Fruit fly (Drosophila melanogaster) whole organism, adult: Measurements from ENCODE around the gene CG9682.

Source experiments
- CG11617 ChIP-seq: fragments of 200-800 bp; sonication (Bioruptor generic); optimal IDR thresholded peaks from 2 replicates; lab custom pipeline; 2017; ENCODE audit warnings: mild to moderate bottlenecking, missing biosample characterization, missing genetic modification reagents, missing genetic modification characterization
- CG14711 ChIP-seq: fragments of 200-800 bp; sonication (Bioruptor generic); optimal IDR thresholded peaks from 2 replicates; lab custom pipeline; 2018; ENCODE audit warnings: missing biosample characterization, mild to moderate bottlenecking, missing genetic modification characterization, moderate library complexity
- CG5204 ChIP-seq: fragments of 200-800 bp; sonication (Bioruptor generic); optimal IDR thresholded peaks from 2 replicates; lab custom pipeline; 2016; ENCODE audit warnings: missing biosample characterization, missing genetic modification characterization
- CG7101 ChIP-seq: fragments of 200-800 bp; sonication (Bioruptor generic); optimal IDR thresholded peaks from 2 replicates; lab custom pipeline; 2018; ENCODE audit warnings: missing biosample characterization, mild to moderate bottlenecking, missing genetic modification characterization, moderate library complexity
- Clk ChIP-seq: fragments of 200-800 bp; sonication (Bioruptor generic); optimal IDR thresholded peaks from 2 replicates; lab custom pipeline; 2017; ENCODE audit warnings: missing biosample characterization, missing genetic modification characterization
- Crg-1 ChIP-seq: fragments of 200-800 bp; sonication (Bioruptor generic); optimal IDR thresholded peaks from 2 replicates; lab custom pipeline; 2016; ENCODE audit warnings: missing biosample characterization, missing genetic modification characterization
- cic ChIP-seq: fragments of 200-800 bp; sonication (Bioruptor generic); optimal IDR thresholded peaks from 2 replicates; lab custom pipeline; 2017; ENCODE audit warnings: missing biosample characterization, mild to moderate bottlenecking, missing genetic modification characterization, moderate library complexity
- pad ChIP-seq: fragments of 200-800 bp; sonication (Bioruptor generic); optimal IDR thresholded peaks from 3 replicates; lab custom pipeline; 2017; ENCODE audit warnings: missing biosample characterization, missing genetic modification characterization, mild to moderate bottlenecking, moderate library complexity, missing genetic modification reagents
- tj ChIP-seq: fragments of 200-800 bp; sonication (Bioruptor generic); optimal IDR thresholded peaks from 3 replicates; lab custom pipeline; 2017; ENCODE audit warnings: missing biosample characterization, mild to moderate bottlenecking, missing genetic modification characterization, moderate library complexity

DNA sequence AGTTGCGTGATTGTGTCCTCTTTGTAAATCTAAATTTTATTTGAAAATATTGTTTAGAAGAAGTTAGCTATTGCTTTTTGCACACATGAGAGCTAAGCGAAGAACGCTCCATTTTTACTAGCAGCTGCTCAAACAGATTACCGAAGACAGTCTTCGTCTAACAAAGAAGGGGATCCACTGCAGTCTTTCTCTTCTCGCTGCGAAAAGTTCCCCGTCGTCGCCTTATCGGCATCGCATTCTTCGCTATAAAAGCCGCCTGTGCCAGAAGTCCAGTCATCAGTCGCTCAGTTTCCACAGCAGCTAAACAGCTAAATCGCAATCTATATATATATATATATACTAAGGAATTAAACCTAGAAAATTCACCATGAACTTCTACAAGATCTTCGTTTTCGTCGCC lies 34.5 kb upstream of the CG9682 start, which contains the start of gene CecC:
- TF ChIP-seq tj (GFP tag; lab: Kevin White, UChicago), result no peak
- no peak for TF ChIP-seq CG7101 (tag; lab: Kevin White, UChicago)
- no peak for TF ChIP-seq CG14711 (tag; lab: Kevin White, UChicago)
- TF ChIP-seq CG5204 (GFP tag; lab: Kevin White, UChicago), result no peak
- TF ChIP-seq Crg-1 (GFP tag; lab: Kevin White, UChicago), result no peak
- no peak for TF ChIP-seq Clk (GFP tag; lab: Kevin White, UChicago)
- no peak for TF ChIP-seq cic (GFP tag; lab: Kevin White, UChicago)
- TF ChIP-seq CG11617 (GFP tag; lab: Kevin White, UChicago), result no peak
- no peak for TF ChIP-seq pad
